Fruit fly (Drosophila melanogaster): Measurements from ENCODE around the gene RNaseX25.

RNaseX25 gene

dm6 chr3L:8001057-8001597 lies 30.7 kb downstream of the RNaseX25 start (continued):
- peak; percentile 2 for TF ChIP-seq lab (GFP tag; optimal IDR thresholded peaks at IDR 0.05)

- TF ChIP-seq al (GFP tag; IDR thresholded peaks at IDR 0.05) = no peak
- peak; percentile 44; the same call in 1 of the 3 replicates for TF ChIP-seq CG2199 (GFP tag; IDR thresholded peaks at IDR 0.05)
- TF ChIP-seq CG3065 (GFP tag; optimal IDR thresholded peaks at IDR 0.05) = no peak
- no peak for TF ChIP-seq CG4328 (GFP tag; optimal IDR thresholded peaks at IDR 0.05)
- TF ChIP-seq CG42726 (GFP tag; IDR thresholded peaks at IDR 0.05; ENCODE audit: partially characterized antibody) = no peak
- no peak for TF ChIP-seq CG6854 (GFP tag; optimal IDR thresholded peaks at IDR 0.05)
- peak; percentile 52; the same call in 1 of the 3 replicates for TF ChIP-seq so (GFP tag; IDR thresholded peaks at IDR 0.05)
- no peak for TF ChIP-seq E2f1 (GFP tag; IDR thresholded peaks at IDR 0.05)
- TF ChIP-seq Pdp1 (GFP tag; optimal IDR thresholded peaks at IDR 0.05) = no peak
- no peak for TF ChIP-seq pita (GFP tag; optimal IDR thresholded peaks at IDR 0.05)
- TF ChIP-seq Bgb (GFP tag; IDR thresholded peaks at IDR 0.05; ENCODE audit: partially characterized antibody) = no peak
- TF ChIP-seq CG10431 (GFP tag; optimal IDR thresholded peaks at IDR 0.05) = peak; percentile 51
- TF ChIP-seq p53 (GFP tag; optimal IDR thresholded peaks at IDR 0.05) = no peak
- no peak for TF ChIP-seq CG3163 (GFP tag; optimal IDR thresholded peaks at IDR 0.05)
- 0 out of 4 replicates have a peak, but pooled peaks have one; percentile 53 for TF ChIP-seq chinmo (GFP tag; IDR thresholded peaks at IDR 0.05; ENCODE audit: partially characterized antibody)
- no peak for TF ChIP-seq CG8281 (tag; optimal IDR thresholded peaks at IDR 0.05)
- no peak for TF ChIP-seq seq (GFP tag; IDR thresholded peaks at IDR 0.05)
- TF ChIP-seq nau (GFP tag; optimal IDR thresholded peaks at IDR 0.05) = no peak
- TF ChIP-seq CG6683 (GFP tag; optimal IDR thresholded peaks at IDR 0.05) = no peak
- no peak for TF ChIP-seq stc (GFP tag; IDR thresholded peaks at IDR 0.05)
- no peak for TF ChIP-seq btn (GFP tag; optimal IDR thresholded peaks at IDR 0.05)
- no peak for TF ChIP-seq CG7271 (tag; optimal IDR thresholded peaks at IDR 0.05)
- TF ChIP-seq fd96Cb (tag; optimal IDR thresholded peaks at IDR 0.05) = no peak
- TF ChIP-seq Usf (GFP tag; optimal IDR thresholded peaks at IDR 0.05) = no peak
- TF ChIP-seq HHEX (GFP tag; optimal IDR thresholded peaks at IDR 0.05) = no peak
- no peak for TF ChIP-seq nom (GFP tag; optimal IDR thresholded peaks at IDR 0.05)
- no peak for TF ChIP-seq sc (optimal IDR thresholded peaks at IDR 0.05)
- TF ChIP-seq sc (GFP tag; optimal IDR thresholded peaks at IDR 0.05) = no peak
Observed at dm6 chr3L:8005770-8006169, 35.4 kb downstream of the RNaseX25 start.

dm6 chr3L:8013001-8013864 lies 42.8 kb downstream of the RNaseX25 start:
- TF ChIP-seq stwl (tag; optimal IDR thresholded peaks at IDR 0.05) (peak; percentile 36), Bdp1 (GFP tag; optimal IDR thresholded peaks at IDR 0.05) (no peak), CG11504 (tag; optimal IDR thresholded peaks at IDR 0.05) (peak; percentile 96), CG6689 (GFP tag; IDR thresholded peaks at IDR 0.05) (no peak), CG17802 (tag; optimal IDR thresholded peaks at IDR 0.05) (peak; percentile 88)

dm6 chr3L:8013865-8014216 lies 43.5 kb downstream of the RNaseX25 start:
- TF ChIP-seq HLH54F (GFP tag; optimal IDR thresholded peaks at IDR 0.05) (no peak), bsh (GFP tag; optimal IDR thresholded peaks at IDR 0.05) (peak in 1 of 2 experiments; percentile 47), Drgx (GFP tag; IDR thresholded peaks at IDR 0.05) (peak; percentile 25; the same call in 1 of the 2 replicates), ken (GFP tag; IDR thresholded peaks at IDR 0.05) (0 out of 3 replicates have a peak, but pooled peaks have one; percentile 19), nom (GFP tag; optimal IDR thresholded peaks at IDR 0.05) (peak; percentile 98), chinmo (GFP tag; IDR thresholded peaks at IDR 0.05; ENCODE audit: partially characterized antibody) (0 out of 4 replicates have a peak, but pooled peaks have one; percentile 41)

All from whole organism, embryonic.